Fruit fly (Drosophila melanogaster): ENCODE results near the gene Act5C.

Gene Act5C

DNA sequence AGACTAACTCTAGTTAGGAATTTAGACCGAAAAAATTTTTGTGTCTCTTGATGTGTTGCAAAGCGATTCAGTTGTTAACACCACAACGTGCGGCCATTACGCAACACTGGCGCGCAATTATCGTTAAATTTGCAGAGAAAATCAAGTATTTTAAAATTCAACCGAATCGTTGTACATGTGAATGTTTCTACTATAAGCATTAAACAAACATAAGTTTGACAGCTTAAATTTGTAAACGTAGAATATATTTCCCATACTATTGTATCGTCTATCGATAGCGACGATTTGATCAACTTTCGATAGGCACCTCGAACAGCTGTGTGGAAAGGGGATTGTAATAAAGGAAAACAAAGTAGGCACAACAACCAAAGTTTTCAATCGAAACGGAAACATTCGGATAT is 21.1 kb upstream of the Act5C start, which contains the start of the genes Usp30 and CG16721 (continued):
- TF ChIP-seq Sox102F (GFP tag; optimal IDR thresholded peaks at IDR 0.05): no peak
- TF ChIP-seq CG32006 (GFP tag; optimal IDR thresholded peaks at IDR 0.05): no peak
- peak; percentile 23 for TF ChIP-seq CG11762 (GFP tag; optimal IDR thresholded peaks at IDR 0.05; ENCODE audit: insufficient read depth)
- TF ChIP-seq fkh (GFP tag; optimal IDR thresholded peaks at IDR 0.05): no peak
- peak; percentile 53 for TF ChIP-seq achi (GFP tag; optimal IDR thresholded peaks at IDR 0.05)
- TF ChIP-seq Eip78C (GFP tag): peak; percentile 67
- no peak for TF ChIP-seq Lpt (GFP tag; optimal IDR thresholded peaks at IDR 0.05)
- peak; percentile 4 for TF ChIP-seq CG6792 (GFP tag; optimal IDR thresholded peaks at IDR 0.05)
- no peak for TF ChIP-seq pdm3 (GFP tag; optimal IDR thresholded peaks at IDR 0.05)
- TF ChIP-seq Eip75B (GFP tag; optimal IDR thresholded peaks at IDR 0.05): no peak
- no peak for TF ChIP-seq eg (GFP tag; IDR thresholded peaks at IDR 0.05)
- peak; percentile 69 for TF ChIP-seq Sox14 (GFP tag; optimal IDR thresholded peaks at IDR 0.05)
- peak; percentile 67 for TF ChIP-seq lz (GFP tag; optimal IDR thresholded peaks at IDR 0.05)
- TF ChIP-seq CG16779 (tag; optimal IDR thresholded peaks at IDR 0.05): no peak
- TF ChIP-seq CG8632 (GFP tag; optimal IDR thresholded peaks at IDR 0.05): peak; percentile 8
- TF ChIP-seq fd85E (GFP tag; optimal IDR thresholded peaks at IDR 0.05): peak; percentile 30
- TF ChIP-seq CG34406 (GFP tag; optimal IDR thresholded peaks at IDR 0.05): peak; percentile 10
- TF ChIP-seq CG6163 (GFP tag; IDR thresholded peaks at IDR 0.05): peak; percentile 61; the same call in 2 of the 3 replicates
- peak; percentile 57 for TF ChIP-seq Met (GFP tag; optimal IDR thresholded peaks at IDR 0.05)
- no peak for TF ChIP-seq Gug (GFP tag; IDR thresholded peaks at IDR 0.05)
- peak; percentile 49 for TF ChIP-seq Hr39 (GFP tag; optimal IDR thresholded peaks at IDR 0.05)
- TF ChIP-seq CG15336 (GFP tag; IDR thresholded peaks at IDR 0.05): no peak
- TF ChIP-seq salr (GFP tag; optimal IDR thresholded peaks at IDR 0.05): no peak
- no peak for TF ChIP-seq CG8119 (GFP tag; IDR thresholded peaks at IDR 0.05)
- TF ChIP-seq Blimp-1 (GFP tag; optimal IDR thresholded peaks at IDR 0.05): no peak
- no peak for TF ChIP-seq ss (GFP tag; optimal IDR thresholded peaks at IDR 0.05)

DNA sequence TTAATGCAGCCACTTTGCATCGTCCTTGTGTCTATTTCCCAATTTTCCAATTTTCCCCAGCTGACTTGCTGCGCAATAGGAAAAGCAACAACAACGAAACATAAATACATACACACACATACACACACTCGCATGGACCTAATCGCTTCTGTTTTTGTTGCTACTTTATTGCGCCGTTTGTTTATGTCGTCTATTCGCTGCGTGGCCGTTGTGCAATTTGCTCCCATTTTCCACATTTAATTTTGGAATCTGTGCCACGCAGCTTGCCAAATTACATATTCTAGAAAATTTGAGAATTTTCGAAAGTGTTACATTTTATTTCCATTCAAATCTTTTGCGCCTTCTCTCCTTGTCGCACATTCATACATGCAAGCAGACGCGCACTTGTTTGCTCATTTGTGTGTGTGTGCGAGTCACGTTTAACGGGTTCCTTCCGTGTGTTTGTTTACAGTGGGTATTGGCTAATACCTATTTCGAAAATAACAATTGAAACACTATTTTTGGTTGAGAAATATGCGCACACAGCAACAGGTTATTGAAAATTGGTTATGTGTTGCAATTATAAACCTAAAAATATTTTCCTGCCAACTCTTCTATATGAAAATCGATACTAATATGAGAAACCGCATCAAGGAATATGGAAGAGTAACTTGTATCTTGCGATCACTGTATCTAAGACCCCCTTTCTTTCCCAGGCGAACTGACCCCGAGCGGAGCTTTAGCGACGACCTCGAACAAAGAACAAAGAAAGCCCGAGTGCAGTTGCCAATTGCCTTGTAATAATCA is 20.3 kb upstream of the Act5C start:
- TF ChIP-seq CG3919 (GFP tag; optimal IDR thresholded peaks at IDR 0.05) (peak; percentile 84), Ets96B (tag; optimal IDR thresholded peaks at IDR 0.05) (peak; percentile 78), esn (GFP tag; optimal IDR thresholded peaks at IDR 0.05) (peak; percentile 90), spab (GFP tag; optimal IDR thresholded peaks at IDR 0.05) (no peak), net (GFP tag; optimal IDR thresholded peaks at IDR 0.05) (peak; percentile 86), Hr39 (GFP tag; optimal IDR thresholded peaks at IDR 0.05) (peak; percentile 89), CG9139 (GFP tag; optimal IDR thresholded peaks at IDR 0.05) (peak; percentile 52), CG11902 (GFP tag; optimal IDR thresholded peaks at IDR 0.05) (peak; percentile 67), lz (GFP tag; optimal IDR thresholded peaks at IDR 0.05) (peak; percentile 85), CG6854 (GFP tag; optimal IDR thresholded peaks at IDR 0.05) (peak; percentile 70), CG6808 (GFP tag; optimal IDR thresholded peaks at IDR 0.05) (peak; percentile 78), Eip78C (GFP tag) (peak; percentile 95), CG32006 (GFP tag; optimal IDR thresholded peaks at IDR 0.05) (peak; percentile 84), ss (GFP tag; optimal IDR thresholded peaks at IDR 0.05) (peak; percentile 67 to 87), CG8319 (GFP tag; optimal IDR thresholded peaks at IDR 0.05) (peak; percentile 57), topi (GFP tag; optimal IDR thresholded peaks at IDR 0.05) (peak; percentile 89), fkh (GFP tag; optimal IDR thresholded peaks at IDR 0.05) (peak; percentile 96), CG7368 (GFP tag; optimal IDR thresholded peaks at IDR 0.05) (peak; percentile 83), vri (GFP tag; optimal IDR thresholded peaks at IDR 0.05) (peak; percentile 83), Sox15 (GFP tag; optimal IDR thresholded peaks at IDR 0.05) (peak; percentile 49), CG16779 (tag; optimal IDR thresholded peaks at IDR 0.05) (peak; percentile 58), Met (GFP tag; optimal IDR thresholded peaks at IDR 0.05) (peak; percentile 91), OdsH (GFP tag; optimal IDR thresholded peaks at IDR 0.05) (peak; percentile 83), Eip93F (GFP tag; optimal IDR thresholded peaks at IDR 0.05) (no peak), svp (GFP tag) (peak; percentile 95), fd59A (GFP tag; optimal IDR thresholded peaks at IDR 0.05) (peak; percentile 61), Hr38 (GFP tag; optimal IDR thresholded peaks at IDR 0.05) (no peak), Sox102F (GFP tag; optimal IDR thresholded peaks at IDR 0.05) (peak; percentile 86), CG8119 (GFP tag; IDR thresholded peaks at IDR 0.05) (peak; percentile 86), CG11294 (GFP tag; IDR thresholded peaks at IDR 0.05) (peak; percentile 63), CG3032 (tag; optimal IDR thresholded peaks at IDR 0.05) (peak; percentile 66), dsx (GFP tag; optimal IDR thresholded peaks at IDR 0.05; ENCODE audit: poor library complexity, severe bottlenecking) (peak; percentile 73)
